Fruit fly (Drosophila melanogaster): ENCODE data around the gene CG6686.
A peak's percentile ranks its signal among the peaks of the same experiment; 100 is the strongest.

DNA sequence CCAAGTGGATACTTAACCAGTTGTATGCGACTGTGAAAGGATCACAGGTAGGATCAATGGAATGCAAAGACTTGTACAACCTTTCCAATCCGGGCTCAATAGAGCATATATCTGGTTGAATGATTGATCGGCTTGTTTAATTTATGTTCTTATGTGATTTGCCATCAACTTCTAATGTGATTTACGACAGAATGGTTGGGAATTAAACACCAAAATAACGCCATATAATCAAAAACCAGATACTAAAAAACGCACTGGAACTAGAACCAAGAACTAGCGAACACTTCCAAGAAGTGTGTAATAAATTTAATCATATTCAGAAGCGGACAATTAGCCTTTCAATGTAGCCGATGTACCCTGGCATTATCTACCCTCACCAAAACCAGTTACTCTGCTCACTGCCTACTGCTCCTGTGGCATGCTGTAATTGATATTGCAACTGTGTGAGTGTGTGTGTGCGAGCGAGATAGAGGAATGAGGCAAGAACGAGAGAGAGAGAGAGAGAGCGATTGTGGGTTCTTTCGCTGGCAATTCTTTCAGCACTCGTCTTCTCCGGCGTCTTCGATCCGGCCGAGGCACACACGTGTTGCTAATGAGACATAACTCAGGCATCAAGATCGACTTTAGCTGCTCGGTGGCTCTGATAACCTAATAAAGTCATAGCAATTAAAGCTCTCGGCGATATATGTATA is 19.1 kb downstream of the CG6686 start:
- no peak for TF ChIP-seq EcR (GFP tag; optimal IDR thresholded peaks at IDR 0.05)
- peak; percentile 26 for TF ChIP-seq CG8478 (optimal IDR thresholded peaks at IDR 0.05)
- TF ChIP-seq psq (optimal IDR thresholded peaks at IDR 0.05): no peak
- TF ChIP-seq usp (GFP tag; optimal IDR thresholded peaks at IDR 0.05): no peak
